Worm (Caenorhabditis elegans): ENCODE data around the gene mbr-1.
A peak's percentile ranks its signal among the peaks of the same experiment; 100 is the strongest.

DNA sequence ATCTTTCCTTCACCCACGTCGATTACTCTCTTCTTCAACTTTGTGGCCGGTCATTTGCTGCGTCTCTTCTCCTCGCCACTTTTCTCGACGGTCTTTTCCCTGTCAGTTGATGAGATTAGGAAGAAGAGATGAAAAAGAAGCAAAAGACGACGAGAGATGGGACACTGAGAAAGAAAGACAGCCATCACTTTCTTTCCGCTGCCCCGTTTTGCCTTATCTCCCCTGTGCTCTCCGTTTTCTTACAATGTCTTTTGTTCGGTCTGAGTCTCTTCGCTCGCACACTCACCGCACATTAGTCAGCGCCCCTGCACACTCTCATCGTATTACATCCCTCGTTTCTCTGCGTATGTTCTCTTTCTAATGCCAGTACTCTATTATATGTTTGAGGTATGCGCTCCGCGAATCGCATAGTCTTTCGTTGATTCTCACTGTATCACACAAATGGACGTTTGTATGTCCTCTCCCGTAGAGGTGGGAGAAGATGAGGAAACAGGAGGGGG lies 44.3 kb upstream of the mbr-1 start:
- TF ChIP-seq W03F9.2 (tag; optimal IDR thresholded peaks at IDR 0.05), result peak; percentile 20
- peak; percentile 85 for TF ChIP-seq dao-5 (tag; optimal IDR thresholded peaks at IDR 0.05)
- TF ChIP-seq him-1 (tag; optimal IDR thresholded peaks at IDR 0.05), result peak; percentile 86

Data from whole organism, L4/young adult.